Worm (Caenorhabditis elegans) whole organism, late embryonic: ENCODE results near the gene unc-79.

Experiments used
- ceh-24 ChIP-seq: sonication (generic microtip); optimal IDR thresholded peaks from 2 replicates; lab custom pipeline; 2016; ENCODE audit warnings: mild to moderate bottlenecking, missing genetic modification characterization, missing compliant biosample characterization
- pha-4 ChIP-seq: fragments of 150-350 bp; optimal IDR thresholded peaks from 2 replicates; lab custom pipeline; 2018; ENCODE audit warnings: missing biosample characterization, missing genetic modification reagents, missing genetic modification characterization

DNA sequence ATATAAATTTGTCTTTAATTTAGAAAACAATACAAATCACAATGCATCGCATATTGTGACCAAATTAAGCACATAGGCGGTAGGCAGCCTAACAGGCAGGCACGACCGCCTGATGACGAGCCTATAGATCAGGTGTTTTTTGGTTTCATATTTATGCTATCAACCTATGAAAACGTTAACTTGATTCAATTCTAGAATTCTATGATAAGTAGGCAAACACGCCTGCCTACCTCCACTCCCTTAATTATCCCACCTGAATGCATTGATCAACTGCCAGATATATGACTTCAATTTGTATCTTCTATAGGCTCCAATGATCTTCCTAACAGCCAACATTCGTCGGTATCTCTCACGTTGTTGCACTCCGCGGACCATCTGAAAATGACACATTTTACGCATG lies 35.6 kb upstream of the unc-79 start:
- no peak for TF ChIP-seq ceh-24 (tag; lab: Kevin White, UChicago)
- TF ChIP-seq pha-4 (tag; lab: Kevin White, UChicago) = no peak
